Worm (Caenorhabditis elegans) whole organism, young adult: ENCODE data around the gene srsx-33.

Experiments
- B0035.1 ChIP-seq: sonication (generic microtip); optimal IDR thresholded peaks from 2 replicates; lab custom pipeline; 2016; ENCODE audit warnings: missing genetic modification characterization, mild to moderate bottlenecking, missing compliant biosample characterization, missing genotype, missing genetic modification reagents
- B0261.1 ChIP-seq: sonication (generic microtip); optimal IDR thresholded peaks from 2 replicates; lab custom pipeline; 2016; ENCODE audit warnings: mild to moderate bottlenecking, missing genetic modification characterization, moderate library complexity, missing compliant biosample characterization
- F22D6.2 ChIP-seq: sonication (generic microtip); optimal IDR thresholded peaks from 2 replicates; lab custom pipeline; 2016; ENCODE audit warnings: mild to moderate bottlenecking, missing genetic modification characterization, missing compliant biosample characterization
- F55B11.4 ChIP-seq: sonication (generic microtip); optimal IDR thresholded peaks from 2 replicates; lab custom pipeline; 2016; ENCODE audit warnings: missing compliant biosample characterization, missing genetic modification characterization, borderline replicate concordance; ENCODE audit not compliant: insufficient read depth
- F57C9.4 ChIP-seq: sonication (generic microtip); optimal IDR thresholded peaks from 2 replicates; lab custom pipeline; 2017; ENCODE audit warnings: mild to moderate bottlenecking, missing genetic modification characterization, missing compliant biosample characterization
- K12H6.12 ChIP-seq: fragments of 200-800 bp; sonication (Bioruptor generic); optimal IDR thresholded peaks from 2 replicates; lab custom pipeline; 2018; ENCODE audit warnings: mild to moderate bottlenecking, missing genetic modification characterization, missing compliant biosample characterization
- Y56A3A.18 ChIP-seq: fragments of 200-800 bp; sonication (Bioruptor generic); IDR thresholded peaks from 2 replicates; pipeline ENCODE4 v1.3.6; 2022; ENCODE audit warnings: missing genetic modification reagents, missing genetic modification characterization, missing compliant biosample characterization
- Y67H2A.10 ChIP-seq: fragments of 200-800 bp; sonication (Bioruptor generic); conservative IDR thresholded peaks from 2 replicates; pipeline ENCODE4 v1.3.6; 2022; ENCODE audit warnings: missing genetic modification reagents, missing genetic modification characterization, missing compliant biosample characterization
- Y79H2A.3 ChIP-seq: fragments of 200-800 bp; sonication (Bioruptor generic); conservative IDR thresholded peaks from 2 replicates; pipeline ENCODE4 v1.3.6; 2022; ENCODE audit warnings: missing genetic modification reagents, missing genetic modification characterization, missing compliant biosample characterization
- Y95B8A.8 ChIP-seq: fragments of 200-800 bp; sonication (Bioruptor generic); IDR thresholded peaks from 2 replicates; pipeline ENCODE4 v1.3.6; 2022; ENCODE audit warnings: missing genetic modification reagents, missing genetic modification characterization, missing compliant biosample characterization
- aptf-3 ChIP-seq: fragments of 200-800 bp; sonication (Bioruptor generic); IDR thresholded peaks from 2 replicates; pipeline ENCODE4 v1.3.6; 2022; ENCODE audit warnings: missing genetic modification characterization, missing compliant biosample characterization
- attf-6 ChIP-seq: fragments of 200-800 bp; sonication (Bioruptor generic); IDR thresholded peaks from 2 replicates; pipeline ENCODE4 v1.3.6; 2022; ENCODE audit warnings: missing genetic modification reagents, missing genetic modification characterization, missing compliant biosample characterization
- bed-1 ChIP-seq: fragments of 200-800 bp; sonication (Bioruptor generic); IDR thresholded peaks from 2 replicates; pipeline ENCODE4 v1.3.6; 2022; ENCODE audit warnings: missing genetic modification reagents, missing genetic modification characterization, missing compliant biosample characterization
- ccch-3 ChIP-seq: fragments of 200-800 bp; sonication (Bioruptor generic); optimal IDR thresholded peaks from 2 replicates; lab custom pipeline; 2018; ENCODE audit warnings: mild to moderate bottlenecking, missing genetic modification characterization, missing compliant biosample characterization
- cebp-2 ChIP-seq: fragments of 200-800 bp; sonication (Bioruptor generic); IDR thresholded peaks from 2 replicates; pipeline ENCODE4 v1.3.6; 2022; ENCODE audit warnings: missing genetic modification characterization, missing compliant biosample characterization
- ceh-40 ChIP-seq: fragments of 200-800 bp; sonication (Bioruptor generic); IDR thresholded peaks from 2 replicates; pipeline ENCODE4 v1.3.6; 2022; ENCODE audit warnings: missing genetic modification characterization, missing compliant biosample characterization
- ceh-91 ChIP-seq: fragments of 200-800 bp; sonication (Bioruptor generic); IDR thresholded peaks from 2 replicates; pipeline ENCODE4 v1.3.6; 2022; ENCODE audit warnings: missing genetic modification reagents, missing genetic modification characterization, missing compliant biosample characterization
- chd-7 ChIP-seq: sonication (generic microtip); optimal IDR thresholded peaks from 2 replicates; lab custom pipeline; 2016; ENCODE audit warnings: mild to moderate bottlenecking, missing genetic modification characterization, moderate library complexity, missing compliant biosample characterization
- die-1 ChIP-seq: sonication (generic microtip); optimal IDR thresholded peaks from 2 replicates; lab custom pipeline; 2016; ENCODE audit warnings: missing genotype, mild to moderate bottlenecking, missing genetic modification characterization, missing compliant biosample characterization
- dpl-1 ChIP-seq: fragments of 150-350 bp; optimal IDR thresholded peaks from 2 replicates; lab custom pipeline; 2014; ENCODE audit warnings: missing biosample characterization, missing genetic modification reagents, missing genetic modification characterization
- egl-18 ChIP-seq: fragments of 200-800 bp; sonication (Bioruptor generic); IDR thresholded peaks from 2 replicates; pipeline ENCODE4 v1.3.6; 2022; ENCODE audit warnings: missing genetic modification reagents, missing genetic modification characterization, missing compliant biosample characterization
- egrh-3 ChIP-seq: fragments of 200-800 bp; sonication (Bioruptor generic); IDR thresholded peaks from 2 replicates; pipeline ENCODE4 v1.3.6; 2022; ENCODE audit warnings: missing genetic modification reagents, missing genetic modification characterization, missing compliant biosample characterization
- fkh-3 ChIP-seq: sonication (generic microtip); optimal IDR thresholded peaks from 2 replicates; lab custom pipeline; 2016; ENCODE audit warnings: mild to moderate bottlenecking, missing genetic modification characterization, missing compliant biosample characterization
- gei-17 ChIP-seq: fragments of 200-800 bp; sonication (Bioruptor generic); optimal IDR thresholded peaks from 2 replicates; lab custom pipeline; 2018; ENCODE audit warnings: mild to moderate bottlenecking, missing genetic modification characterization, missing compliant biosample characterization
- hlh-26 ChIP-seq: fragments of 200-800 bp; sonication (Bioruptor generic); conservative IDR thresholded peaks from 2 replicates; pipeline ENCODE4 v1.3.6; 2022; ENCODE audit warnings: missing genetic modification reagents, missing genetic modification characterization, missing compliant biosample characterization
- hsf-1 ChIP-seq: fragments of 200-800 bp; sonication (Bioruptor generic); IDR thresholded peaks from 2 replicates; pipeline ENCODE4 v1.3.6; 2022; ENCODE audit warnings: missing genetic modification reagents, missing genetic modification characterization, missing compliant biosample characterization
- lin-26 ChIP-seq: fragments of 200-800 bp; sonication (Bioruptor generic); IDR thresholded peaks from 2 replicates; pipeline ENCODE4 v1.3.6; 2022; ENCODE audit warnings: missing genetic modification reagents, missing genetic modification characterization, missing compliant biosample characterization
- lin-54 ChIP-seq: fragments of 200-800 bp; sonication (Bioruptor generic); optimal IDR thresholded peaks from 2 replicates; lab custom pipeline; 2018; ENCODE audit warnings: mild to moderate bottlenecking, missing genetic modification characterization, missing compliant biosample characterization
- lsy-27 ChIP-seq: sonication (generic microtip); optimal IDR thresholded peaks from 2 replicates; lab custom pipeline; 2017; ENCODE audit warnings: missing genetic modification characterization, mild to moderate bottlenecking, missing compliant biosample characterization, antibody characterized with exemption, missing genotype, borderline replicate concordance; ENCODE audit not compliant: insufficient read depth
- madf-10 ChIP-seq: sonication (generic microtip); optimal IDR thresholded peaks from 2 replicates; lab custom pipeline; 2016; ENCODE audit warnings: mild to moderate bottlenecking, missing genetic modification characterization, missing compliant biosample characterization
- madf-8 ChIP-seq: fragments of 200-800 bp; sonication (Bioruptor generic); conservative IDR thresholded peaks from 2 replicates; pipeline ENCODE4 v1.3.6; 2022; ENCODE audit warnings: missing genetic modification reagents, missing genetic modification characterization, missing compliant biosample characterization
- nhr-120 ChIP-seq: fragments of 200-800 bp; sonication (Bioruptor generic); IDR thresholded peaks from 2 replicates; pipeline ENCODE4 v1.3.6; 2022; ENCODE audit warnings: missing genetic modification characterization, missing compliant biosample characterization
- nhr-27 ChIP-seq: fragments of 200-800 bp; sonication (Bioruptor generic); optimal IDR thresholded peaks from 2 replicates; lab custom pipeline; 2018; ENCODE audit warnings: mild to moderate bottlenecking, missing genetic modification characterization, moderate library complexity, missing compliant biosample characterization
- nhr-80 ChIP-seq: sonication (generic microtip); optimal IDR thresholded peaks from 2 replicates; lab custom pipeline; 2016; ENCODE audit warnings: missing genetic modification characterization, missing compliant biosample characterization
- nhr-90 ChIP-seq: sonication (generic microtip); optimal IDR thresholded peaks from 2 replicates; lab custom pipeline; 2016; ENCODE audit warnings: missing genotype, mild to moderate bottlenecking, missing genetic modification characterization, missing compliant biosample characterization
- pha-4 ChIP-seq: fragments of 150-350 bp; sonication (generic microtip); optimal IDR thresholded peaks from 2 replicates; lab custom pipeline; 2014; ENCODE audit warnings: missing biosample characterization, missing genetic modification reagents, missing genetic modification characterization
- rcor-1 ChIP-seq: fragments of 200-800 bp; sonication (Bioruptor generic); IDR thresholded peaks from 2 replicates; pipeline ENCODE4 v1.3.6; 2022; ENCODE audit warnings: missing genetic modification reagents, missing genetic modification characterization, missing compliant biosample characterization
- rec-8 ChIP-seq, 2 experiments: sonication (generic microtip); optimal IDR thresholded peaks; 2 replicates each; lab custom pipeline; 2016; ENCODE audit warnings: mild to moderate bottlenecking in 2 of 2, missing genetic modification characterization in 2 of 2, missing genetic modification reagents in 2 of 2, missing genotype in 2 of 2, missing biosample characterization in 1 of 2, missing compliant biosample characterization in 1 of 2, moderate library complexity in 1 of 2
- repo-1 ChIP-seq: sonication (generic microtip); optimal IDR thresholded peaks from 2 replicates; lab custom pipeline; 2017; ENCODE audit warnings: mild to moderate bottlenecking, missing genetic modification characterization, missing compliant biosample characterization
- sea-2 ChIP-seq: fragments of 200-800 bp; sonication (Bioruptor generic); IDR thresholded peaks from 2 replicates; pipeline ENCODE4 v1.3.6; 2022; ENCODE audit warnings: missing genetic modification characterization, missing compliant biosample characterization
- snpc-1.1 ChIP-seq: sonication (generic microtip); optimal IDR thresholded peaks from 2 replicates; lab custom pipeline; 2017; ENCODE audit warnings: missing genetic modification characterization, mild to moderate bottlenecking, missing compliant biosample characterization, antibody characterized with exemption, moderate library complexity, missing genotype, missing genetic modification reagents; ENCODE audit not compliant: insufficient read depth
- snpc-4 ChIP-seq, 5 experiments: fragments of 150-350 bp in 1 of 5; sonication (generic microtip) in 4 of 5; optimal IDR thresholded peaks; 2 replicates each; lab custom pipeline; 2014 to 2018; ENCODE audit warnings: missing genetic modification characterization in 5 of 5, missing biosample characterization in 3 of 5, antibody characterized with exemption in 2 of 5, mild to moderate bottlenecking in 2 of 5, missing compliant biosample characterization in 2 of 5, missing genotype in 2 of 5, moderate library complexity in 2 of 5, missing genetic modification reagents in 1 of 5
- xnd-1 ChIP-seq: sonication (generic microtip); optimal IDR thresholded peaks from 2 replicates; lab custom pipeline; 2016; ENCODE audit warnings: missing genotype, missing genetic modification reagents, missing genetic modification characterization, missing compliant biosample characterization
- ztf-22 ChIP-seq: fragments of 200-800 bp; sonication (Bioruptor generic); optimal IDR thresholded peaks from 2 replicates; lab custom pipeline; 2018; ENCODE audit warnings: mild to moderate bottlenecking, missing genetic modification characterization, moderate library complexity, missing compliant biosample characterization
- ztf-28 ChIP-seq: fragments of 200-800 bp; sonication (Bioruptor generic); IDR thresholded peaks from 2 replicates; pipeline ENCODE4 v1.3.6; 2022; ENCODE audit warnings: missing genetic modification reagents, missing genetic modification characterization, missing compliant biosample characterization

srsx-33 gene

DNA sequence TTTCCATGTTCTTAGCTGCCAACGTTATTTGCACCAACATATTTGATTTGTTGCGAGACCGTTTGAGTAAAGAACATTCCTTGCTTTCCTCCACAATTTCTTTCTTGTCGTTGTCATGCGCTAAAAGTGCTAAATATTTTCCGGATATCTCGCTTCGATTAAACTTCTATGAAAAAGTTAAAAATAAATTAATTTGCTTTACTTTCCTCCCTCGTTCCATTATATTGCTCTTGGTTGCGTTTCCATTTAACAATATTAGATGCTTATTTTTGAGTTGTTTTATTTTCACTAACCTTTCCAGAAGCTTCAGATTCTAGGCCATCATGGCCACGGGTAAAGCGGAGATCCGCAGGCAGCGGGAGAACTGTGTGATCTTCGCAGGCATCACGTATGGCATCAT is 10.7 kb downstream of the srsx-33 start, which contains the start of gene pgap-1:
Gene pgap-1 (plus strand): TSS at position 301 of the 400 bp plus-strand sequence.
- TF ChIP-seq cebp-2, result no peak
- no peak for TF ChIP-seq aptf-3
- no peak for TF ChIP-seq repo-1 (tag; lab: Kevin White, UChicago)
- no peak for TF ChIP-seq die-1 (tag; lab: Kevin White, UChicago)
- no peak for TF ChIP-seq xnd-1
- TF ChIP-seq Y95B8A.8, result no peak
- TF ChIP-seq nhr-90 (tag; lab: Kevin White, UChicago), result no peak
- no peak for TF ChIP-seq attf-6 (GFP tag; lab: Robert Waterston, UW)
- TF ChIP-seq gei-17 (GFP tag; lab: Kevin White, UChicago), result no peak
- TF ChIP-seq egl-18 (GFP tag; lab: Robert Waterston, UW), result no peak
- no peak for TF ChIP-seq pha-4 (tag; lab: Kevin White, UChicago)
- TF ChIP-seq madf-10 (tag; lab: Kevin White, UChicago), result no peak
- no peak for TF ChIP-seq nhr-120 (GFP tag; lab: Robert Waterston, UW)
- TF ChIP-seq bed-1, result no peak

DNA sequence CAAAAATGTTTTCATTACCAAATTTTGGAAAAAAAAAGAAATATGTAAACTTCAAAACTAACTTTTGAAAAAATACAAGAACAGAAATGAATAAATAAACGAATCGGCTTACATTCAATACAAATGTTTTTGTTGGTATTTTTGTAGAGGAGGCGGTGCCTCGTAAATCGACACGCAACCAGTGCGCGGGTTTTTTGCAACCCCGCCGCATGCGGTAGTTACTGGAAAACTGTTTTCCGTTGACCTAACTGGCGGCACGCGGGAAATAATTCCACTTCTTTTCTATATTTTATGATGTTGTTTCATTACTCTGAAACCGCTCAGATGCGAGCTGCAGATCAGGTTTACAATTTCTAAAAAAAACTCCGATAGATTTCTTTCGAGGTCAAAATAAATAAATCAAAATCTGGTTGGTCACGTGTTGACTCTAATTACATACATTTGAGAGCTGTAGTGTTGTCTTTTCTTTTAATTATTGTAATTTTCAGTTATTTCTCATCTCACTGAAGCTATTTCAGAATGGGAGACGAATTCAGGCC is 13.1 kb downstream of the srsx-33 start, which contains the start of the genes dvc-1 and ima-1:
Gene dvc-1 (minus strand): TSS at position 145 of the 539 bp plus-strand sequence.
Gene ima-1 (plus strand): TSS at position 489 of the 539 bp plus-strand sequence.
- TF ChIP-seq B0035.1 (tag; lab: Kevin White, UChicago) (no peak), madf-8 (GFP tag; lab: Robert Waterston, UW) (peak; percentile 93), F55B11.4 (tag; lab: Kevin White, UChicago) (no peak), lsy-27 (no peak), dpl-1 (GFP tag; lab: Kevin White, UChicago) (peak; percentile 88), sea-2 (GFP tag; lab: Robert Waterston, UW) (no peak), snpc-4 (GFP tag; optimal IDR thresholded peaks at IDR 0.05; lab: Kevin White, UChicago) (peak; percentile 45), snpc-4 (tag; optimal IDR thresholded peaks at IDR 0.05; lab: Kevin White, UChicago) (peak; percentile 38 to 79 (median 64)), hlh-26 (GFP tag; lab: Robert Waterston, UW) (no peak), ztf-28 (GFP tag; lab: Robert Waterston, UW) (0 out of 2 replicates have a peak, but pooled peaks have one; percentile 43), bed-1 (no peak), madf-10 (tag; lab: Kevin White, UChicago) (no peak), snpc-1.1 (tag; lab: Kevin White, UChicago) (peak; percentile 37), fkh-3 (tag; lab: Kevin White, UChicago) (no peak), nhr-27 (tag; lab: Kevin White, UChicago) (no peak), xnd-1 (peak; percentile 88), lin-26 (GFP tag; lab: Robert Waterston, UW) (peak; percentile 78), rcor-1 (GFP tag; lab: Robert Waterston, UW) (peak; percentile 90), hsf-1 (peak; percentile 85; the same call in 1 of the 2 replicates), rec-8 (tag; optimal IDR thresholded peaks at IDR 0.05; lab: Kevin White, UChicago) (no peak), Y79H2A.3 (GFP tag; lab: Robert Waterston, UW) (peak; percentile 55; the same call in 1 of the 2 replicates), egrh-3 (GFP tag; lab: Robert Waterston, UW) (peak; percentile 48; the same call in 1 of the 2 replicates), Y56A3A.18 (GFP tag; lab: Robert Waterston, UW) (no peak), B0261.1 (tag; lab: Kevin White, UChicago) (no peak), aptf-3 (no peak), K12H6.12 (tag; lab: Kevin White, UChicago) (peak; percentile 32), F57C9.4 (tag; lab: Kevin White, UChicago) (no peak), Y67H2A.10 (GFP tag; lab: Robert Waterston, UW) (peak; percentile 77), ztf-22 (GFP tag; lab: Kevin White, UChicago) (no peak), nhr-90 (tag; lab: Kevin White, UChicago) (no peak), nhr-80 (tag; lab: Kevin White, UChicago) (peak; percentile 45), F22D6.2 (no peak), ccch-3 (no peak), chd-7 (no peak), ceh-40 (GFP tag; lab: Robert Waterston, UW) (0 out of 2 replicates have a peak, but pooled peaks have one; percentile 41), ceh-91 (GFP tag; lab: Robert Waterston, UW) (peak; percentile 94), lin-54 (GFP tag; lab: Kevin White, UChicago) (peak; percentile 84)
